Worm (Caenorhabditis elegans) whole organism, mixed stage, embryonic: ENCODE results near the gene D1086.3.

Experiments used
- lin-13 ChIP-seq: fragments of 150-350 bp; optimal IDR thresholded peaks from 2 replicates; lab custom pipeline; 2014; ENCODE audit warnings: missing biosample characterization, missing genetic modification characterization
- mab-5 ChIP-seq: fragments of 150-350 bp; optimal IDR thresholded peaks from 2 replicates; lab custom pipeline; 2014; ENCODE audit warnings: missing biosample characterization, missing genetic modification characterization
- nhr-12 ChIP-seq: fragments of 150-350 bp; optimal IDR thresholded peaks from 2 replicates; lab custom pipeline; 2014; ENCODE audit warnings: missing biosample characterization, missing genetic modification characterization
- nhr-237 ChIP-seq: fragments of 150-350 bp; optimal IDR thresholded peaks from 2 replicates; lab custom pipeline; 2014; ENCODE audit warnings: missing biosample characterization, missing genetic modification characterization
- nhr-76 ChIP-seq: sonication (generic microtip); optimal IDR thresholded peaks from 2 replicates; lab custom pipeline; 2017; ENCODE audit warnings: missing biosample characterization, missing genetic modification characterization
- pha-4 ChIP-seq: fragments of 150-350 bp; optimal IDR thresholded peaks from 2 replicates; lab custom pipeline; 2018; ENCODE audit warnings: missing biosample characterization, missing genetic modification reagents, missing genetic modification characterization
- snpc-4 ChIP-seq: fragments of 150-350 bp; optimal IDR thresholded peaks from 2 replicates; lab custom pipeline; 2014; ENCODE audit warnings: missing biosample characterization, missing genetic modification characterization
- unc-39 ChIP-seq: fragments of 150-350 bp; optimal IDR thresholded peaks from 2 replicates; lab custom pipeline; 2014; ENCODE audit warnings: missing biosample characterization, missing genetic modification characterization
- unc-62 ChIP-seq: fragments of 150-350 bp; optimal IDR thresholded peaks from 2 replicates; lab custom pipeline; 2014; ENCODE audit warnings: missing biosample characterization, missing genetic modification reagents, missing genetic modification characterization
- zip-8 ChIP-seq: fragments of 150-350 bp; optimal IDR thresholded peaks from 2 replicates; lab custom pipeline; 2014; ENCODE audit warnings: missing biosample characterization, missing genetic modification characterization
- ztf-11 ChIP-seq: fragments of 150-350 bp; optimal IDR thresholded peaks from 2 replicates; lab custom pipeline; 2014; ENCODE audit warnings: missing biosample characterization, missing genetic modification characterization

DNA sequence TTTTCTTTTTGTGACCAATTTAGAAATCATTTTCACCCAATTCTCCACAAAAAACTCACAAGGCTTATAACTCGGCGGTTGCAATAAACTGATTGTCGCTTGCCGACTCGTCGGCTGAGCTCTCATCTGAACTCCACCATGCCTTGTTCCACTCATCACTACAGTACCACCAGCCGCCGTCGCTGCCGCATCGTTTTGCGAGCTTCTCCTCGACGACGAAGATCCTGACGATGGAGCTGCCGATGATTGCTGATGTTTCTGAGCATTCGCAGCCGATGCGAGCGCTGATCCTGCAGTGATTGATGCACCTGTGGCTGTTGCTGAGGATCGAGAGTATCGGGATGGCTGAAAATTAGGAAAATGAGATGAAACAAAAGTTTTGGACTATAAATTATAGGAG is 28.1 kb downstream of the D1086.3 start:
- TF ChIP-seq lin-13 (tag; lab: Kevin White, UChicago) (no peak), unc-62 (GFP tag; lab: Kevin White, UChicago) (no peak), unc-39 (tag; lab: Kevin White, UChicago) (no peak), pha-4 (no peak), mab-5 (tag; lab: Kevin White, UChicago) (no peak), nhr-237 (tag; lab: Kevin White, UChicago) (no peak), ztf-11 (tag; lab: Kevin White, UChicago) (no peak), nhr-12 (tag; lab: Kevin White, UChicago) (no peak), zip-8 (tag; lab: Kevin White, UChicago) (no peak), nhr-76 (tag; lab: Kevin White, UChicago) (no peak), snpc-4 (tag; lab: Kevin White, UChicago) (no peak)
